Fruit fly (Drosophila melanogaster) whole organism, embryonic: Measurements from ENCODE around the gene Rpt5.
A peak's percentile ranks its signal among the peaks of the same experiment; 100 is the strongest.

Source experiments
- Blimp-1 ChIP-seq: fragments of 200-800 bp; sonication (Bioruptor generic); optimal IDR thresholded peaks from 3 replicates; lab custom pipeline; 2018; ENCODE audit warnings: missing biosample characterization, missing genetic modification characterization, mild to moderate bottlenecking, moderate library complexity, missing genetic modification reagents
- BtbVII ChIP-seq: fragments of 200-800 bp; sonication (Bioruptor generic); optimal IDR thresholded peaks from 3 replicates; lab custom pipeline; 2017; ENCODE audit warnings: missing biosample characterization, mild to moderate bottlenecking, missing genetic modification characterization
- CG10543 ChIP-seq: fragments of 200-800 bp; sonication (Bioruptor generic); optimal IDR thresholded peaks from 3 replicates; lab custom pipeline; 2017; ENCODE audit warnings: missing biosample characterization, mild to moderate bottlenecking, missing genetic modification characterization, moderate library complexity
- CG11398 ChIP-seq: fragments of 200-800 bp; sonication (Bioruptor generic); optimal IDR thresholded peaks from 2 replicates; lab custom pipeline; 2016; ENCODE audit warnings: missing biosample characterization, missing genetic modification characterization
- CG14710 ChIP-seq: fragments of 200-800 bp; sonication (Bioruptor generic); optimal IDR thresholded peaks from 3 replicates; lab custom pipeline; 2019; ENCODE audit warnings: missing biosample characterization, mild to moderate bottlenecking, missing genetic modification characterization, moderate library complexity
- CG14860 ChIP-seq: fragments of 200-800 bp; sonication (Bioruptor generic); IDR thresholded peaks from 3 replicates; pipeline ENCODE4 v1.3.6; 2022; ENCODE audit warnings: missing biosample characterization, missing genetic modification characterization; ENCODE audit not compliant: partially characterized antibody
- CG17328 ChIP-seq: fragments of 200-800 bp; sonication (Bioruptor generic); IDR thresholded peaks from 2 replicates; pipeline ENCODE4 v1.3.6; 2022; ENCODE audit warnings: missing biosample characterization, missing genetic modification characterization
- CG18011 ChIP-seq: fragments of 200-800 bp; sonication (Bioruptor generic); optimal IDR thresholded peaks from 2 replicates; lab custom pipeline; 2017; ENCODE audit warnings: missing biosample characterization, missing genetic modification characterization, mild to moderate bottlenecking, moderate library complexity, missing genotype
- CG2120 ChIP-seq: fragments of 200-800 bp; sonication (Bioruptor generic); optimal IDR thresholded peaks from 3 replicates; lab custom pipeline; 2016; ENCODE audit warnings: missing biosample characterization, missing genetic modification characterization
- CG34224 ChIP-seq: fragments of 200-800 bp; sonication (Bioruptor generic); IDR thresholded peaks from 3 replicates; pipeline ENCODE4 v1.3.6; 2022; ENCODE audit warnings: missing biosample characterization, missing genetic modification characterization; ENCODE audit not compliant: partially characterized antibody
- CG34422 ChIP-seq: fragments of 200-800 bp; sonication (Bioruptor generic); IDR thresholded peaks from 3 replicates; pipeline ENCODE4 v1.3.6; 2022; ENCODE audit warnings: missing biosample characterization, missing genetic modification characterization
- CG4404 ChIP-seq: fragments of 200-800 bp; sonication (Bioruptor generic); IDR thresholded peaks from 2 replicates; pipeline ENCODE4 v1.3.6; 2022; ENCODE audit warnings: missing biosample characterization, missing genetic modification characterization
- CG4730 ChIP-seq: fragments of 200-800 bp; sonication (Bioruptor generic); IDR thresholded peaks from 2 replicates; pipeline ENCODE4 v1.3.6; 2022; ENCODE audit warnings: missing biosample characterization, missing genetic modification characterization
- CG6654 ChIP-seq: fragments of 200-800 bp; sonication (Bioruptor generic); optimal IDR thresholded peaks from 2 replicates; lab custom pipeline; 2017; ENCODE audit warnings: missing biosample characterization, mild to moderate bottlenecking, missing genetic modification characterization
- CG6791 ChIP-seq: fragments of 200-800 bp; sonication (Bioruptor generic); IDR thresholded peaks from 3 replicates; pipeline ENCODE4 v1.3.6; 2022; ENCODE audit warnings: missing biosample characterization, missing genetic modification characterization; ENCODE audit not compliant: partially characterized antibody
- CG8281 ChIP-seq: fragments of 200-800 bp; sonication (Bioruptor generic); optimal IDR thresholded peaks from 2 replicates; lab custom pipeline; 2018; ENCODE audit warnings: missing biosample characterization, mild to moderate bottlenecking, missing genetic modification characterization, moderate library complexity
- CG8290 ChIP-seq, 3 experiments: fragments of 200-800 bp; sonication (Bioruptor generic); optimal IDR thresholded peaks; 2 replicates each; lab custom pipeline; 2016 to 2019; ENCODE audit warnings: missing biosample characterization in 3 of 3, missing genetic modification characterization in 3 of 3, mild to moderate bottlenecking in 2 of 3, moderate library complexity in 1 of 3
- CrebB ChIP-seq: fragments of 200-800 bp; sonication (Bioruptor generic); optimal IDR thresholded peaks from 3 replicates; lab custom pipeline; 2018; ENCODE audit warnings: missing biosample characterization, mild to moderate bottlenecking, missing genetic modification characterization
- D19A ChIP-seq: fragments of 200-800 bp; optimal IDR thresholded peaks from 3 replicates; lab custom pipeline; 2019; ENCODE audit warnings: missing biosample characterization, mild to moderate bottlenecking, missing genetic modification characterization, moderate library complexity
- Dad ChIP-seq: fragments of 200-800 bp; sonication (Bioruptor generic); optimal IDR thresholded peaks from 3 replicates; lab custom pipeline; 2016; ENCODE audit warnings: missing biosample characterization, missing genetic modification characterization
- Dip3 ChIP-seq: fragments of 200-800 bp; sonication (Bioruptor generic); optimal IDR thresholded peaks from 3 replicates; lab custom pipeline; 2016; ENCODE audit warnings: missing biosample characterization, missing genetic modification characterization
- Drgx ChIP-seq: fragments of 200-800 bp; sonication (Bioruptor generic); IDR thresholded peaks from 2 replicates; pipeline ENCODE4 v1.3.6; 2022; ENCODE audit warnings: missing biosample characterization, missing genetic modification characterization
- E2f1 ChIP-seq: fragments of 200-800 bp; sonication (Bioruptor generic); IDR thresholded peaks from 2 replicates; pipeline ENCODE4 v1.3.6; 2022; ENCODE audit warnings: missing biosample characterization, missing genetic modification characterization
- HLHmδ ChIP-seq: fragments of 200-800 bp; sonication (Bioruptor generic); optimal IDR thresholded peaks from 2 replicates; lab custom pipeline; 2018; ENCODE audit warnings: missing biosample characterization, mild to moderate bottlenecking, missing genetic modification characterization, moderate library complexity
- Hr51 ChIP-seq, 2 experiments: fragments of 200-800 bp; sonication (Bioruptor generic); optimal IDR thresholded peaks; 2 replicates in 1 of 2; 3 replicates in 1 of 2; lab custom pipeline; 2016 to 2018; ENCODE audit warnings: missing biosample characterization in 2 of 2, missing genetic modification characterization in 2 of 2, mild to moderate bottlenecking in 1 of 2, moderate library complexity in 1 of 2
- Hsf ChIP-seq: fragments of 200-800 bp; sonication (Bioruptor generic); optimal IDR thresholded peaks from 3 replicates; lab custom pipeline; 2016; ENCODE audit warnings: missing biosample characterization, missing genetic modification characterization
- Lpt ChIP-seq: fragments of >200 bp; optimal IDR thresholded peaks from 2 replicates; lab custom pipeline; 2018; ENCODE audit warnings: missing biosample characterization, missing genetic modification characterization
- MESR4 ChIP-seq: fragments of 200-800 bp; sonication (Bioruptor generic); optimal IDR thresholded peaks from 2 replicates; lab custom pipeline; 2018; ENCODE audit warnings: missing biosample characterization, mild to moderate bottlenecking, missing genetic modification characterization, moderate library complexity
- PHDP ChIP-seq: fragments of 200-800 bp; sonication (Bioruptor generic); optimal IDR thresholded peaks from 3 replicates; lab custom pipeline; 2018; ENCODE audit warnings: missing biosample characterization, mild to moderate bottlenecking, missing genetic modification characterization, moderate library complexity
- Rx ChIP-seq: fragments of 200-800 bp; sonication (Bioruptor generic); IDR thresholded peaks from 2 replicates; pipeline ENCODE4 v1.3.6; 2022; ENCODE audit warnings: missing biosample characterization, missing genetic modification characterization
- Sox102F ChIP-seq: fragments of 200-800 bp; sonication (Bioruptor generic); optimal IDR thresholded peaks from 2 replicates; lab custom pipeline; 2018; ENCODE audit warnings: missing biosample characterization, mild to moderate bottlenecking, missing genetic modification characterization, moderate library complexity
- Stat92E ChIP-seq, 3 experiments: fragments of >200 bp in 2 of 3; fragments of 200-800 bp in 1 of 3; sonication (Bioruptor generic) in 1 of 3; optimal IDR thresholded peaks; 2 replicates each; lab custom pipeline; 2017 to 2019; ENCODE audit warnings: missing biosample characterization in 3 of 3, missing genetic modification characterization in 3 of 3, mild to moderate bottlenecking in 1 of 3, moderate library complexity in 1 of 3
- TFAM ChIP-seq: fragments of 200-800 bp; sonication (Bioruptor generic); optimal IDR thresholded peaks from 2 replicates; lab custom pipeline; 2017; ENCODE audit warnings: missing biosample characterization, missing genetic modification characterization, inconsistent platforms
- ase ChIP-seq: fragments of 200-800 bp; sonication (Bioruptor generic); IDR thresholded peaks from 3 replicates; pipeline ENCODE4 v1.3.6; 2022; ENCODE audit warnings: missing biosample characterization, missing genetic modification characterization
- dan ChIP-seq: fragments of 200-800 bp; sonication (Bioruptor generic); IDR thresholded peaks from 2 replicates; pipeline ENCODE4 v1.3.6; 2022; ENCODE audit warnings: missing biosample characterization, missing genetic modification characterization
- dimm ChIP-seq: fragments of 200-800 bp; sonication (Bioruptor generic); IDR thresholded peaks from 2 replicates; pipeline ENCODE4 v1.3.6; 2022; ENCODE audit warnings: missing biosample characterization, missing genetic modification characterization
- disco-r ChIP-seq: fragments of 200-800 bp; sonication (Bioruptor generic); optimal IDR thresholded peaks from 2 replicates; lab custom pipeline; 2016; ENCODE audit warnings: missing biosample characterization, missing genetic modification characterization
- emc ChIP-seq: fragments of 200-800 bp; sonication (Bioruptor generic); optimal IDR thresholded peaks from 2 replicates; lab custom pipeline; 2016; ENCODE audit warnings: missing biosample characterization, missing genetic modification characterization
- esg ChIP-seq: fragments of 200-800 bp; sonication (Bioruptor generic); conservative IDR thresholded peaks from 2 replicates; pipeline ENCODE4 v1.3.6; 2022; ENCODE audit warnings: missing biosample characterization, missing genetic modification characterization
- fu2 ChIP-seq: fragments of 200-800 bp; sonication (Bioruptor generic); optimal IDR thresholded peaks from 2 replicates; lab custom pipeline; 2016; ENCODE audit warnings: missing biosample characterization, missing genetic modification characterization
- gfzf ChIP-seq: fragments of 200-800 bp; sonication (Bioruptor generic); optimal IDR thresholded peaks from 2 replicates; lab custom pipeline; 2016; ENCODE audit warnings: missing biosample characterization, mild to moderate bottlenecking, missing genetic modification characterization, moderate library complexity
- lola ChIP-seq, 3 experiments: fragments of >200 bp in 2 of 3; fragments of 200-800 bp in 1 of 3; sonication (Bioruptor generic) in 1 of 3; optimal IDR thresholded peaks; 2 replicates each; lab custom pipeline; 2017 to 2019; ENCODE audit warnings: missing biosample characterization in 3 of 3, missing genetic modification characterization in 3 of 3, mild to moderate bottlenecking in 1 of 3, moderate library complexity in 1 of 3
- pfk ChIP-seq: fragments of 200-800 bp; sonication (Bioruptor generic); optimal IDR thresholded peaks from 2 replicates; lab custom pipeline; 2018; ENCODE audit warnings: missing biosample characterization, mild to moderate bottlenecking, missing genetic modification characterization, moderate library complexity
- sc ChIP-seq, 3 experiments: fragments of >200 bp in 2 of 3; fragments of 200-800 bp in 1 of 3; sonication (Bioruptor generic) in 1 of 3; optimal IDR thresholded peaks; 2 replicates in 2 of 3; 3 replicates in 1 of 3; lab custom pipeline; 2017; ENCODE audit warnings: mild to moderate bottlenecking in 1 of 3, missing biosample characterization in 1 of 3, missing genetic modification characterization in 1 of 3, missing genetic modification reagents in 1 of 3
- slp2 ChIP-seq: fragments of 200-800 bp; sonication (Bioruptor generic); optimal IDR thresholded peaks from 2 replicates; lab custom pipeline; 2016; ENCODE audit warnings: missing biosample characterization, missing genetic modification characterization
- sqz ChIP-seq: fragments of 200-800 bp; sonication (Bioruptor generic); optimal IDR thresholded peaks from 3 replicates; lab custom pipeline; 2018; ENCODE audit warnings: missing biosample characterization, mild to moderate bottlenecking, missing genetic modification characterization
- zfh1 ChIP-seq: fragments of 200-800 bp; sonication (Bioruptor generic); IDR thresholded peaks from 3 replicates; pipeline ENCODE4 v1.3.6; 2022; ENCODE audit warnings: missing biosample characterization, missing genetic modification characterization

Rpt5 gene

dm6 chr3R:23723381-23724034 is 29.2 kb upstream of the Rpt5 start (continued):
- TF ChIP-seq lola (GFP tag; optimal IDR thresholded peaks at IDR 0.05; lab: Kevin White, UChicago): no peak
- peak; percentile 77 for TF ChIP-seq zfh1
- TF ChIP-seq CG34224 (GFP tag; lab: Robert Waterston, UW): no peak
- TF ChIP-seq Dad (GFP tag; lab: Kevin White, UChicago): no peak
- TF ChIP-seq HLHmδ (GFP tag; lab: Kevin White, UChicago): peak; percentile 36
- TF ChIP-seq Dip3: no peak
- TF ChIP-seq TFAM: peak; percentile 13
- no peak for TF ChIP-seq CG4404 (GFP tag; lab: Robert Waterston, UW)
- TF ChIP-seq CG8290 (GFP tag; optimal IDR thresholded peaks at IDR 0.05; lab: Kevin White, UChicago): peak; percentile 37
- peak in 1 of 2 experiments; percentile 51 for TF ChIP-seq CG8290 (tag; optimal IDR thresholded peaks at IDR 0.05; lab: Kevin White, UChicago)
- peak; percentile 24 for TF ChIP-seq Sox102F (GFP tag; lab: Kevin White, UChicago)
- TF ChIP-seq Lpt: no peak
- no peak for TF ChIP-seq sc (optimal IDR thresholded peaks at IDR 0.05; lab: Kevin White, UChicago)
- peak; percentile 43 for TF ChIP-seq sc (GFP tag; optimal IDR thresholded peaks at IDR 0.05; lab: Kevin White, UChicago)
- peak; percentile 17; the same call in 1 of the 2 replicates for TF ChIP-seq CG4730
- peak; percentile 56 for TF ChIP-seq slp2
- TF ChIP-seq esg (GFP tag; lab: Robert Waterston, UW): no peak
- no peak for TF ChIP-seq MESR4 (GFP tag; lab: Kevin White, UChicago)
- TF ChIP-seq dan (GFP tag; lab: Robert Waterston, UW): no peak
- TF ChIP-seq CG6791 (GFP tag; lab: Robert Waterston, UW): no peak
- no peak for TF ChIP-seq gfzf (GFP tag; lab: Kevin White, UChicago)
- no peak for TF ChIP-seq Hr51 (GFP tag; optimal IDR thresholded peaks at IDR 0.05; lab: Kevin White, UChicago)
- no peak for TF ChIP-seq CG6654 (GFP tag; lab: Kevin White, UChicago)
- TF ChIP-seq PHDP (tag; lab: Kevin White, UChicago): peak; percentile 19
- peak; percentile 44 for TF ChIP-seq CG10543 (GFP tag; lab: Kevin White, UChicago)
- no peak for TF ChIP-seq disco-r
- TF ChIP-seq D19A (tag; lab: Kevin White, UChicago): no peak
- peak; percentile 39; the same call in 1 of the 2 replicates for TF ChIP-seq dimm (GFP tag; lab: Robert Waterston, UW)
- TF ChIP-seq ase (GFP tag; lab: Robert Waterston, UW): peak; percentile 50; the same call in 1 of the 3 replicates
- no peak; the same call in 1 of the 2 replicates for TF ChIP-seq Rx (GFP tag; lab: Robert Waterston, UW)
- TF ChIP-seq E2f1 (GFP tag; lab: Robert Waterston, UW): no peak
- peak; percentile 52 for TF ChIP-seq CG8281 (tag; lab: Kevin White, UChicago)
- TF ChIP-seq emc (GFP tag; lab: Kevin White, UChicago): no peak
- no peak for TF ChIP-seq CG2120
- TF ChIP-seq Blimp-1 (GFP tag; lab: Kevin White, UChicago): peak; percentile 75
- peak; percentile 49 for TF ChIP-seq sqz
- no peak for TF ChIP-seq CG14860 (GFP tag; lab: Robert Waterston, UW)
- 0 out of 3 replicates have a peak, but pooled peaks have one; percentile 49 for TF ChIP-seq CG34422 (GFP tag; lab: Robert Waterston, UW)
- peak; percentile 56; the same call in 1 of the 2 replicates for TF ChIP-seq Drgx (GFP tag; lab: Robert Waterston, UW)
- peak; percentile 38; the same call in 1 of the 2 replicates for TF ChIP-seq CG17328 (GFP tag; lab: Robert Waterston, UW)
- no peak for TF ChIP-seq BtbVII (GFP tag; lab: Kevin White, UChicago)
- TF ChIP-seq CG11398 (GFP tag; lab: Kevin White, UChicago): peak; percentile 54
- no peak for TF ChIP-seq fu2 (GFP tag; lab: Kevin White, UChicago)
- no peak for TF ChIP-seq CG18011 (GFP tag; lab: Kevin White, UChicago)
- TF ChIP-seq Hsf (GFP tag; lab: Kevin White, UChicago): no peak
- TF ChIP-seq CrebB (tag; lab: Kevin White, UChicago): peak; percentile 48
- TF ChIP-seq Stat92E (GFP tag; optimal IDR thresholded peaks at IDR 0.05; lab: Kevin White, UChicago): peak in 1 of 3 experiments; percentile 47
- peak; percentile 43 for TF ChIP-seq pfk (GFP tag; lab: Kevin White, UChicago)
- peak; percentile 20 for TF ChIP-seq CG14710 (tag; lab: Kevin White, UChicago)
